Worm (Caenorhabditis elegans): ENCODE results near the gene E02A10.3.

ce11 chrV:12592379-12592778 lies 13.0 kb downstream of the E02A10.3 start, which contains the start of gene C14C10.2:
- TF ChIP-seq fos-1 (tag; optimal IDR thresholded peaks at IDR 0.05) (no peak), ama-1 (optimal IDR thresholded peaks at IDR 0.05) (no peak), aly-2 (tag; optimal IDR thresholded peaks at IDR 0.05) (no peak), F10B5.3 (tag; optimal IDR thresholded peaks at IDR 0.05) (no peak), nhr-11 (tag; optimal IDR thresholded peaks at IDR 0.05) (no peak)

All from whole organism, L4 larva.